Fruit fly (Drosophila melanogaster) whole organism, prepupa: ENCODE data around the gene obst-I.
A peak's percentile ranks its signal among the peaks of the same experiment; 100 is the strongest.

ENCODE experiments used
- CG10669 ChIP-seq: fragments of 200-800 bp; sonication (Bioruptor generic); optimal IDR thresholded peaks from 3 replicates; lab custom pipeline; 2018; ENCODE audit warnings: missing biosample characterization, mild to moderate bottlenecking, missing genetic modification characterization, moderate library complexity
- CG11294 ChIP-seq: fragments of 200-800 bp; sonication (Bioruptor generic); IDR thresholded peaks from 2 replicates; pipeline ENCODE4 v1.3.6; 2022; ENCODE audit warnings: missing biosample characterization, missing genetic modification characterization
- CG11762 ChIP-seq: fragments of 200-800 bp; sonication (Bioruptor generic); optimal IDR thresholded peaks from 3 replicates; lab custom pipeline; 2016; ENCODE audit warnings: missing biosample characterization, missing genetic modification characterization; ENCODE audit not compliant: insufficient read depth
- CG11902 ChIP-seq: fragments of 200-800 bp; sonication (Bioruptor generic); optimal IDR thresholded peaks from 3 replicates; lab custom pipeline; 2016; ENCODE audit warnings: missing biosample characterization, missing genetic modification characterization
- CG1621 ChIP-seq: fragments of 200-800 bp; sonication (Bioruptor generic); optimal IDR thresholded peaks from 3 replicates; lab custom pipeline; 2018; ENCODE audit warnings: missing biosample characterization, mild to moderate bottlenecking, missing genetic modification characterization
- CG16779 ChIP-seq: fragments of 200-800 bp; sonication (Bioruptor generic); optimal IDR thresholded peaks from 3 replicates; lab custom pipeline; 2017; ENCODE audit warnings: missing biosample characterization, mild to moderate bottlenecking, missing genetic modification characterization
- CG31627 ChIP-seq: fragments of 200-800 bp; sonication (Bioruptor generic); optimal IDR thresholded peaks from 3 replicates; lab custom pipeline; 2016; ENCODE audit warnings: missing biosample characterization, missing genetic modification characterization
- CG32006 ChIP-seq: fragments of 200-800 bp; sonication (Bioruptor generic); optimal IDR thresholded peaks from 3 replicates; lab custom pipeline; 2017; ENCODE audit warnings: missing biosample characterization, mild to moderate bottlenecking, missing genetic modification characterization
- CG34406 ChIP-seq: fragments of 200-800 bp; sonication (Bioruptor generic); optimal IDR thresholded peaks from 3 replicates; lab custom pipeline; 2016; ENCODE audit warnings: missing biosample characterization, missing genetic modification characterization
- CG4318 ChIP-seq: fragments of 200-800 bp; sonication (Bioruptor generic); optimal IDR thresholded peaks from 3 replicates; lab custom pipeline; 2017; ENCODE audit warnings: missing biosample characterization, mild to moderate bottlenecking, missing genetic modification characterization
- CG6792 ChIP-seq: fragments of 200-800 bp; sonication (Bioruptor generic); optimal IDR thresholded peaks from 3 replicates; lab custom pipeline; 2016; ENCODE audit warnings: missing biosample characterization, missing genetic modification characterization
- CG6808 ChIP-seq: fragments of 200-800 bp; sonication (Bioruptor generic); optimal IDR thresholded peaks from 3 replicates; lab custom pipeline; 2017; ENCODE audit warnings: missing biosample characterization, missing genetic modification characterization, mild to moderate bottlenecking, moderate library complexity, missing genetic modification reagents
- CG6854 ChIP-seq: fragments of 200-800 bp; sonication (Bioruptor generic); optimal IDR thresholded peaks from 2 replicates; lab custom pipeline; 2017; ENCODE audit warnings: missing biosample characterization, mild to moderate bottlenecking, missing genetic modification characterization
- CG7368 ChIP-seq: fragments of 200-800 bp; sonication (Bioruptor generic); optimal IDR thresholded peaks from 3 replicates; lab custom pipeline; 2016; ENCODE audit warnings: missing biosample characterization, missing genetic modification characterization
- CG8119 ChIP-seq: fragments of 200-800 bp; sonication (Bioruptor generic); IDR thresholded peaks from 3 replicates; pipeline ENCODE4 v1.3.6; 2022; ENCODE audit warnings: missing biosample characterization, missing genetic modification characterization
- Eip78C ChIP-seq: fragments of 200-800 bp; sonication (Bioruptor generic); peaks from one replicate; lab custom pipeline; 2016; ENCODE audit warnings: missing biosample characterization, missing genetic modification characterization
- Eip93F ChIP-seq: fragments of 200-800 bp; sonication (Bioruptor generic); optimal IDR thresholded peaks from 2 replicates; lab custom pipeline; 2016; ENCODE audit warnings: missing biosample characterization, mild to moderate bottlenecking, missing genetic modification characterization
- Hr38 ChIP-seq: sonication (Bioruptor generic); optimal IDR thresholded peaks from 2 replicates; lab custom pipeline; 2016; ENCODE audit warnings: missing biosample characterization, missing genetic modification characterization
- Hr39 ChIP-seq: fragments of 200-800 bp; sonication (Bioruptor generic); optimal IDR thresholded peaks from 2 replicates; lab custom pipeline; 2016; ENCODE audit warnings: missing biosample characterization, missing genetic modification characterization
- Hr4 ChIP-seq: fragments of 200-800 bp; sonication (Bioruptor generic); optimal IDR thresholded peaks from 3 replicates; lab custom pipeline; 2016; ENCODE audit warnings: missing biosample characterization, missing genetic modification characterization
- Lpt ChIP-seq: fragments of 200-800 bp; sonication (Bioruptor generic); optimal IDR thresholded peaks from 3 replicates; lab custom pipeline; 2016; ENCODE audit warnings: missing biosample characterization, missing genetic modification characterization
- Smox ChIP-seq: fragments of 200-800 bp; sonication (Bioruptor generic); optimal IDR thresholded peaks from 3 replicates; lab custom pipeline; 2016; ENCODE audit warnings: missing biosample characterization, missing genetic modification characterization
- Sox14 ChIP-seq: fragments of 200-800 bp; sonication (Bioruptor generic); optimal IDR thresholded peaks from 3 replicates; lab custom pipeline; 2016; ENCODE audit warnings: missing biosample characterization, missing genetic modification characterization
- acj6 ChIP-seq: fragments of 200-800 bp; sonication (Bioruptor generic); optimal IDR thresholded peaks from 3 replicates; lab custom pipeline; 2016; ENCODE audit warnings: missing biosample characterization, missing genetic modification characterization
- cyc ChIP-seq: fragments of 200-800 bp; sonication (Bioruptor generic); optimal IDR thresholded peaks from 3 replicates; lab custom pipeline; 2016; ENCODE audit warnings: missing biosample characterization, missing genetic modification characterization
- dac ChIP-seq: fragments of 200-800 bp; sonication (Bioruptor generic); optimal IDR thresholded peaks from 2 replicates; lab custom pipeline; 2017; ENCODE audit warnings: missing biosample characterization, mild to moderate bottlenecking, missing genetic modification characterization
- eg ChIP-seq: fragments of 200-800 bp; sonication (Bioruptor generic); IDR thresholded peaks from 3 replicates; pipeline ENCODE4 v1.3.6; 2022; ENCODE audit warnings: missing biosample characterization, missing genetic modification characterization
- esn ChIP-seq: fragments of 200-800 bp; sonication (Bioruptor generic); optimal IDR thresholded peaks from 2 replicates; lab custom pipeline; 2016; ENCODE audit warnings: missing biosample characterization, mild to moderate bottlenecking, missing genetic modification characterization, moderate library complexity
- fd85E ChIP-seq: fragments of 200-800 bp; sonication (Bioruptor generic); optimal IDR thresholded peaks from 3 replicates; lab custom pipeline; 2016; ENCODE audit warnings: missing biosample characterization, missing genetic modification characterization
- fkh ChIP-seq: fragments of 200-800 bp; sonication (Bioruptor generic); optimal IDR thresholded peaks from 3 replicates; lab custom pipeline; 2017; ENCODE audit warnings: missing biosample characterization, mild to moderate bottlenecking, missing genetic modification characterization, moderate library complexity
- salr ChIP-seq, 2 experiments: fragments of 200-800 bp; sonication (Bioruptor generic); optimal IDR thresholded peaks; 3 replicates each; lab custom pipeline; 2016 to 2018; ENCODE audit warnings: missing biosample characterization in 2 of 2, missing genetic modification characterization in 2 of 2, mild to moderate bottlenecking in 1 of 2
- ss ChIP-seq, 2 experiments: fragments of 200-800 bp; sonication (Bioruptor generic); optimal IDR thresholded peaks; 2 replicates in 1 of 2; 3 replicates in 1 of 2; lab custom pipeline; 2017 to 2018; ENCODE audit warnings: mild to moderate bottlenecking in 2 of 2, missing biosample characterization in 2 of 2, missing genetic modification characterization in 2 of 2, moderate library complexity in 1 of 2
- svp ChIP-seq: fragments of 200-800 bp; sonication (Bioruptor generic); peaks from one replicate; lab custom pipeline; 2016; ENCODE audit warnings: missing biosample characterization, missing genetic modification characterization
- vri ChIP-seq: fragments of 200-800 bp; sonication (Bioruptor generic); optimal IDR thresholded peaks from 3 replicates; lab custom pipeline; 2016; ENCODE audit warnings: missing biosample characterization, mild to moderate bottlenecking, missing genetic modification characterization

The obst-I gene

DNA sequence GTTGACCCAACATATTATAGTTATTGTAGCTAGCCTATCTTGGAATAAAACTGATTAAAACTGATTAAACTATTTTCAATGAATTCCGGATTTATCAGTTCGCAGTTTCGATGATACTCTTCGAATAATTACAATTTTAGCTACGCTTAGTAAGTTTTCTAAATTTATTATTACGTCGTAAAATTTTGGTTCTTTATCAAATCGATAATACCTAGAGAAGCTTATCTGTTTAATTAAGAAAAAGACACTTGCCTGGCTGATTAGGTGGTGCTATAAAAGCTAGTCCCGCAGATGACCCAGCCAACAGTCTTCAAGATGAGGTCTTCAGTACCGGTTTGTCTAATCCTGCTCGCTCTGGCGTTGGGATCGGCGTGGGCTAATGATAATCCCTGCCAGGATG is 867 bp downstream of the obst-I start, which contains the start of gene CG32302:
Gene CG32302 (plus strand): TSS at position 301 of the 400 bp plus-strand sequence.
- no peak for TF ChIP-seq CG11762
- no peak for TF ChIP-seq CG16779 (tag; lab: Kevin White, UChicago)
- no peak for TF ChIP-seq Hr38 (GFP tag; lab: Kevin White, UChicago)
- TF ChIP-seq CG32006 (GFP tag; lab: Kevin White, UChicago) = no peak
- TF ChIP-seq Lpt (GFP tag; lab: Kevin White, UChicago) = no peak
- TF ChIP-seq CG4318 = no peak

DNA sequence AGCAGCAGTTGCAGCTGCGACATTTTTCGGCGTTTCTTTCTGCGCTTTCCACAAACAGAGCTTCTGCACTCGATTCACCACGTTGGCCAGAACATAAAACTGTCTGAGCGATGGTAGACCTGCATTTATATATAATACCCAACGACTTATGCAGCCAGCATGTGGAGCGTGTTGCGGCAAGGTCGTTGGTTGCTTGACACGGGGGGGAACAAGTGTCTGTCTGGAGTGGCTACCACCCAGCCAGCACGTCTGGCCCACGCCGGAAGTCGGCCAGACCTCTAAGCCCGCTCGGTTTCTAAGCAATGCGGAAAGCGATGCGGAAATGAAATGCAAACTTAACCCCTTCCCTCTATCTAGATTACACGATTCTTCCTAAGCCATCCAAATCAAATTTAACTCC is 5.0 kb downstream of the obst-I start, which contains the start of gene yellow-g:
Gene yellow-g (minus strand): TSS at position 101 of the 400 bp plus-strand sequence.
- TF ChIP-seq acj6 (no peak), Hr4 (GFP tag; lab: Kevin White, UChicago) (no peak), Sox14 (GFP tag; lab: Kevin White, UChicago) (no peak), CG10669 (GFP tag; lab: Kevin White, UChicago) (no peak), salr (GFP tag; optimal IDR thresholded peaks at IDR 0.05; lab: Kevin White, UChicago) (no peak), esn (GFP tag; lab: Kevin White, UChicago) (no peak), ss (GFP tag; optimal IDR thresholded peaks at IDR 0.05; lab: Kevin White, UChicago) (no peak), Hr39 (GFP tag; lab: Kevin White, UChicago) (no peak), vri (GFP tag; lab: Kevin White, UChicago) (no peak), dac (GFP tag; lab: Kevin White, UChicago) (no peak), CG1621 (tag; lab: Kevin White, UChicago) (no peak), CG11294 (GFP tag; lab: Robert Waterston, UW) (no peak)
- TF ChIP-seq, all 60 proteins: peak for 0

DNA sequence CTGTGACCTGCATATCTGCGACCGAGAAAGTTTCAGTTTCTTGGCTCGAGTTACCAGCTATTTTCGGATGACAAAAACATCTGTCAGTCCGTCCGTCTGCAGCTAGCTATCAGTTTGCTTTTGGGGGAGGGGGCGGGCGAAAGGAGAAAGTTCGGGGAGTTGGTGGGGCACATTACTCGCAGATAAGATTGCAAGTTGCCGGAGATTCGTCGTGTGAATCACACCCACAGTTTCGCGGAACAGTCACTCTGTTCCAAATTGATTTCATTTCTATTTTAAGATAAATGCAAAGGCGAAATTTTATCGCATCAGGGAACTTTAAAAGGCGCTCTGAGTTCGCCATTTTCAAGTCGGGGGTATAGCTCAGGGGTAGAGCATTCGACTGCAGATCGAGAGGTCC is 5.7 kb downstream of the obst-I start:
- TF ChIP-seq CG1621 (tag; lab: Kevin White, UChicago) = no peak
- no peak for TF ChIP-seq Smox (GFP tag; lab: Kevin White, UChicago)
- TF ChIP-seq svp (GFP tag; lab: Kevin White, UChicago) = peak; percentile 47
- TF ChIP-seq CG11902 (GFP tag; lab: Kevin White, UChicago) = no peak
- TF ChIP-seq fd85E (GFP tag; lab: Kevin White, UChicago) = no peak

DNA sequence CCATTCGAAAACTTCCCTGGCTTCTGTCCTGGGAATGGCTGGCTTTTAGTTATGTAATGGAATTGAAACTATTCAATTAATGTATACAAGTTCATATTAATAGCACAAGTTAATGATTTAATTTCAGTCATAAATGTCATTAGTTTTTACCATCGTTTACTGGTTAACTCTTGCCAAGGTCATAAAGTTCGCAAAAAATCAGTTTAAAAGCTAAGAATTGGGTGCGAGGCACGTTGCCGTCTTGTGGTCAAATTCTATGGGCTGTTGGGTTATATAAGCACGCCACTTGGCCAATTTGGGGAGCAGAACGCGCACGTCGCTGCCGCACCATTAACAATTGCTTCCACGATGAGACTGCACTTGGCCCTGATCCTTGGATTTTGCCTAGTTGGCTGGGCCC is 8.6 kb downstream of the obst-I start, which contains the start of gene yellow-g2:
Gene yellow-g2 (plus strand): TSS at position 301 of the 400 bp plus-strand sequence.
- no peak for TF ChIP-seq fkh (GFP tag; lab: Kevin White, UChicago)
- TF ChIP-seq CG8119 (GFP tag; lab: Robert Waterston, UW) = no peak
- no peak for TF ChIP-seq CG34406 (GFP tag; lab: Kevin White, UChicago)
- TF ChIP-seq CG6854 (GFP tag; lab: Kevin White, UChicago) = no peak
- no peak for TF ChIP-seq cyc (GFP tag; lab: Kevin White, UChicago)
- TF ChIP-seq CG11762 = no peak
- TF ChIP-seq Eip78C (GFP tag; lab: Kevin White, UChicago) = no peak
- no peak for TF ChIP-seq Lpt (GFP tag; lab: Kevin White, UChicago)
- no peak for TF ChIP-seq CG10669 (GFP tag; lab: Kevin White, UChicago)
- no peak for TF ChIP-seq Sox14 (GFP tag; lab: Kevin White, UChicago)
- no peak for TF ChIP-seq CG7368
- TF ChIP-seq CG6808 (GFP tag; lab: Kevin White, UChicago) = no peak
- TF ChIP-seq CG11902 (GFP tag; lab: Kevin White, UChicago) = no peak
- no peak for TF ChIP-seq Eip93F (GFP tag; lab: Kevin White, UChicago)
- TF ChIP-seq Hr39 (GFP tag; lab: Kevin White, UChicago) = no peak
- no peak for TF ChIP-seq CG31627

DNA sequence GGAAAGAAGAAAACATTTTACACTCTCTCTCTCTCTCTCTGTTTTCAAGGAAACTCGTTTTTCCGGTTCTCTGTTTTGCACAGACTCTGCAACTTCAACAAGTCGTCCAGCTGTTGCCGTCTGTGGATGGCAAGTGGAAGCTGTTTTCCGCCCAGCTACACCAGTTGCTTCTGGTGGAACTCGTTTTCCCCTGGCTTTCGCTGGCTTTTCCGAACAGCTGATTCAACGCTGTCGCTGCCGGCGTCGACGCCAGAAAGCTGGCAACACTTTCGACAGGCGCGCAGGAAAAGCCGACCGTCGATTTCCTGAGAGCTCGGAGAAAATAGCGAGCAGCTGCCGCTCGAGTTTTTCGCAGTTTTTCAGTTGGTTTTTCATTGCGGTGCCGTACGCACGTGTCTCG is 14.8 kb downstream of the obst-I start, which contains the start of gene MsR2:
Gene MsR2 (plus strand): TSS at position 378 of the 400 bp plus-strand sequence.
- 0 out of 3 replicates have a peak, but pooled peaks have one; percentile 20 for TF ChIP-seq eg (GFP tag; lab: Robert Waterston, UW)
- TF ChIP-seq CG6792 (GFP tag; lab: Kevin White, UChicago) = no peak
- TF ChIP-seq dac (GFP tag; lab: Kevin White, UChicago) = no peak
- no peak for TF ChIP-seq ss (GFP tag; optimal IDR thresholded peaks at IDR 0.05; lab: Kevin White, UChicago)
